Worm (Caenorhabditis elegans): ENCODE data around the gene snt-2.

Gene snt-2

DNA sequence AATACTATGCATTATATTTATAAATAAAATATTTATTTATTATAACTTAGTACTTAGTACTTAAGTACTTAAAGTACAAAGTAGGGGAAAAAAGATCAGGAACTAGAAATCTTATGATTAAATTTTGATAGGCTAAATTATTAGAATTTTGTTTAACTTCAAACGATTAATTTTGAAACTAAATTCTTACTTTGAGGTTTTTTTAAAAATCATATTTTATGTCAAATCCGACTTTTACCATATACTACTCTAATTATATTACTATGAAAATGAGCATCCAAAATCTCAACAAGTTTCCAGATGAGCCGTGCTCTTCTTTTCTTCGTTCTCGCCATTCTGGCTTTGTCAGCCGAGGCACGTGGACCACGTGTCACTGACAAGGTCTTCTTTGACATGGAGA lies 20.4 kb downstream of the snt-2 start, which contains the start of gene cyn-6:
Gene cyn-6 (plus strand): TSS at position 301 of the 400 bp plus-strand sequence.
- TF ChIP-seq unc-62 (GFP tag; optimal IDR thresholded peaks at IDR 0.05) (no peak), lsy-2 (tag; optimal IDR thresholded peaks at IDR 0.05) (no peak)

DNA sequence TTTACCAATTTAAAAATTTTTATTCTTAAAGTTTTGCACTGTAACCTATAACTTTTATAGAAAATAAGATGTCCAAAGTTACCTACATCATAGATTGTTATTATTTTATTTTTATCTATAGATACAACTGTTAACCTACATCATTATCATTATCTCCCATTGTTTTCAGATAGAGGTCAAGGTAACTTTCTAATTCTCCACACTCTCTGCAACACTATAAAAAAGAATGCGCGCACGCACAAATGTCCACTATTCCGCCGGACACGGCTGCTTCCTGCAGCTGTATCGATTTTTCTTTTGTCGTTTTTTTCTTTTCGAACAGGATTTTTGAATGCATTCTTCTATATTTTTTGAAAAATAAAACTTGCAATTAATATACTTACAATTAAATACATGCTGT lies 20.9 kb downstream of the snt-2 start:
- TF ChIP-seq hlh-1 (tag; optimal IDR thresholded peaks at IDR 0.05) (peak; percentile 26), sem-2 (GFP tag; optimal IDR thresholded peaks at IDR 0.05) (no peak)

DNA sequence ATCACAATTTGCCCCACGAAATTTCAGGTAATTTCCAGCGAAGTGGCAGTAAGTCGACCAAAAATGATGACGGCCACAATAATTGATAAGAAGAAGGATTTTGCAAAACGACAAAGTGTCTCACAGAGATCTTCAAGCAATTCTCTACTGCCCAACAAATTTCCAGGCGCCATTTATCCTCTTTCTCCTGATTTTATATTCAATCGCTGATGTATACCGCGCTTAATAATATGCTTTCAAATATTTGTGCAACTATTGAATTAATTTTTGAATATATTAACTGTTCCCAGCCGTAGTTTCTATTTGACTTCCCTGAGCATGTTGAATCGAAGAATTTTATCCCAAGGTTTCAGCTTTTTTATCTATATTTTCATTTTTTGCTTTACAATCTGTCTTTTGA lies 22.6 kb downstream of the snt-2 start, which contains the start of gene tpst-2:
Gene tpst-2 (plus strand): TSS at position 301 of the 400 bp plus-strand sequence.
- no peak for TF ChIP-seq flh-1 (GFP tag; optimal IDR thresholded peaks at IDR 0.05)
- no peak for TF ChIP-seq elt-1 (tag; optimal IDR thresholded peaks at IDR 0.05; ENCODE audit: borderline replicate concordance, insufficient read depth)
- no peak for TF ChIP-seq nhr-76 (tag; optimal IDR thresholded peaks at IDR 0.05)
- TF ChIP-seq elt-3 (tag; optimal IDR thresholded peaks at IDR 0.05) = no peak
- no peak for TF ChIP-seq mep-1 (tag; optimal IDR thresholded peaks at IDR 0.05)
- TF ChIP-seq nhr-12 (tag; optimal IDR thresholded peaks at IDR 0.05) = no peak
- no peak for TF ChIP-seq ces-1 (GFP tag; optimal IDR thresholded peaks at IDR 0.05)
- TF ChIP-seq nhr-2 (tag; optimal IDR thresholded peaks at IDR 0.05) = no peak
- TF ChIP-seq ceh-39 (tag; optimal IDR thresholded peaks at IDR 0.05) = no peak
- TF ChIP-seq lin-32 (GFP tag; optimal IDR thresholded peaks at IDR 0.05) = no peak
- TF ChIP-seq snpc-4 (tag; optimal IDR thresholded peaks at IDR 0.05) = no peak

DNA sequence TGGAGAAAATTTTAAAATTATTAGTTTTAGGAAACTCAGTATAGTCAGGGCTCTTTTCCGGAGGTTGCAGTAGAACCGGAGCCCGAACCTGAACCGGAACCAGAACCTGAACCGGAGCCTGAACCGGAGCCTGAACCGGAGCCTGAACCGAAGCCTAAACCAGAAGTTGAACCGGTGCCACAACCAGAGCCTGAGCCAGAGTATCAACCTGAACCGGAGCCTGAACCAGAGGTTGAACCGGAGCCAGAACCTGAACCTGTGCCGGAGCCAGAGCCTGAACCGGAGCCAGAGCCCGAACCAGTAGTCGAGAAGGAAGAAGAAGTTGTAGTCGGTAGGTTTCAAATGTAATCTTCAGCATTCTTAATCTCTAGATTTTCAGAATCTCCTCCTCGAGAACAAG lies 25.0 kb downstream of the snt-2 start:
- TF ChIP-seq blmp-1 (tag; optimal IDR thresholded peaks at IDR 0.05) (no peak), ham-2 (GFP tag; optimal IDR thresholded peaks at IDR 0.05) (no peak), ceh-39 (tag; optimal IDR thresholded peaks at IDR 0.05) (no peak), zip-8 (tag; optimal IDR thresholded peaks at IDR 0.05) (no peak), M03D4.4 (tag; optimal IDR thresholded peaks at IDR 0.05) (no peak), nhr-237 (tag; optimal IDR thresholded peaks at IDR 0.05) (no peak), nhr-12 (tag; optimal IDR thresholded peaks at IDR 0.05) (no peak), lin-32 (GFP tag; optimal IDR thresholded peaks at IDR 0.05) (no peak), elt-3 (tag; optimal IDR thresholded peaks at IDR 0.05) (no peak), unc-120 (tag; optimal IDR thresholded peaks at IDR 0.05; ENCODE audit: poor library complexity, severe bottlenecking) (no peak), nhr-76 (tag; optimal IDR thresholded peaks at IDR 0.05) (no peak), flh-1 (GFP tag; optimal IDR thresholded peaks at IDR 0.05) (no peak), bed-3 (GFP tag; optimal IDR thresholded peaks at IDR 0.05) (no peak)

DNA sequence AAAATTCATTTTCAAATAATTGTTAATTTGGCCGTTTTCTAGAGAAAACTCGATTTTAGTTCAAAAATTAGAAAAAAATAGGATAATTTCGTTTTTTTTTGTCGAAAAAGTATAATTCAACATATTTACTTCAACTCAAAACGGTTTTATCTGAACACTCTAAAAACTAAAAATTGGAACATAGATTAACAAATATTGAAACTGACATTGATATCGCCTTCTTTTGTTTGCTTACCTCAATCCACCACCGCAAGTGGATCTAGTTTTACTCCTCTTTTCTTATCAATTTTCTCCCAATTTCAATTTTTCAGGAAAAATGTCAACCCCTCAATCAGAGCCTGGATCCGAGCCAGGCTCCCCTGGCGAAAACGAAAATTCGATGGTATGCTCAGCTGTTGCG lies 28.6 kb downstream of the snt-2 start, which contains the start of gene ptl-1:
Gene ptl-1 (plus strand): TSS at position 301 of the 400 bp plus-strand sequence.
- TF ChIP-seq bed-3 (GFP tag; optimal IDR thresholded peaks at IDR 0.05) = no peak

DNA sequence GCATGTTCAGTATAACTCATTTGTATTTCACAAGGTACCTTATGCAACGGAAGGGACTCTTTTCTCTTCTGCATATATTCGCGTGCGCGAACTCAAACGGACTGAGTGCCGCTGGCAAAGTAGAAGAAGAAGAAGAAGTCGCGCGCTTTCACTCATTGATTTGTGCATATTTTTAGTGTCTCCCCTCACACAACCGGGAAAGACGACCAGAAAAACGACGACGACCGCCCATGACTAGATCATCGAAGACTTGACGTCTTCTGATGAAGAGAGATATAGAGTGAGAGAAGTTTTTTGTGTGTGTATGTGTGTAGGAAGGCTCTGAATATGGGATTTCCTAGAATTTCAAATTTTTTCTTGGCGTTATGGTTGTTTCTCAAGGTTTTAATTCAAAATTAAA lies 29.1 kb downstream of the snt-2 start:
- TF ChIP-seq lin-32 (GFP tag; optimal IDR thresholded peaks at IDR 0.05) = no peak
- peak; percentile 62 for TF ChIP-seq ces-1 (GFP tag; optimal IDR thresholded peaks at IDR 0.05)

DNA sequence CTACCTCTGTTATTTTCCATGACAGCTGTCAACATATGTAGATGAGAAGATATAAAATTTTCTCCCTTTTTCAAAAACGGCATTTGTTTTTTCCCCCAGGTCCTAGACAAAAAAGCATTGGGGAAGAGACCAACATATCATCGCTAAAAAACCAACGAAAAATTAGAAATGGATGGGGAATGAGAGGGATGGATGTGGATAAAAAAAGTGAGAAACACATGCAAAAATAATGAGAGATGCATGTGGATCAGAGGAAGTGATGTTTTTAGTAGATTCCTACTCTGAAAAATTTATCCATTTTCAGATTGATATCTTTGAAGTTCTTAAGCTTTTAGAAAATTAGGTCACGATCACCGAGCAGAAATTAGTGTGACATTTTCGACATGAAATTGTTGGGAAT lies 31.0 kb downstream of the snt-2 start:
- no peak for TF ChIP-seq sem-2 (GFP tag; optimal IDR thresholded peaks at IDR 0.05)
- no peak for TF ChIP-seq blmp-1 (tag; optimal IDR thresholded peaks at IDR 0.05)
- TF ChIP-seq mab-5 (tag; optimal IDR thresholded peaks at IDR 0.05) = no peak
- TF ChIP-seq elt-1 (tag; optimal IDR thresholded peaks at IDR 0.05; ENCODE audit: borderline replicate concordance, insufficient read depth) = no peak
- no peak for TF ChIP-seq ham-2 (GFP tag; optimal IDR thresholded peaks at IDR 0.05)

DNA sequence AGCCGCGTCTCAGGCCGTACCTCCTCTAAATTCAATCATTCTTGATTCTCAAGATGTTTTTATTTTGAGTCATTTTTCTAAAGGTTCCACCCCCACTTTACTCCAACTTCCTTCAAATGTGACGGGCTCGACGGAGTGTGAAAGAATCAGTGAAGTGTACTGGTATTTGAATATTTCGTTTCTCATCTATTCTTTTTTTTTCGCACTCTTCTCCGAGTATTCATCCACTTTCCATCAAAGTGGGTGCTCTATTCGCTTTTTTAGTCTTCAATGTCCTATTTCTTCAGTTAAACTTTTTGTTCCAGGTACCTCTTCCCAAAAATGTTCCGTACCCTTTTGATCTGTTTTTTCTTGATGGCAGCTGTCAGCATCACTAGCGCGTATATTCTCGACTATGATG lies 32.1 kb downstream of the snt-2 start, which contains the start of gene nlp-52:
Gene nlp-52 (plus strand): TSS at position 301 of the 400 bp plus-strand sequence.
- TF ChIP-seq flh-1 (GFP tag; optimal IDR thresholded peaks at IDR 0.05) (no peak), unc-39 (tag; optimal IDR thresholded peaks at IDR 0.05) (no peak), elt-1 (tag; optimal IDR thresholded peaks at IDR 0.05; ENCODE audit: borderline replicate concordance, insufficient read depth) (no peak), lin-32 (GFP tag; optimal IDR thresholded peaks at IDR 0.05) (no peak), ces-1 (GFP tag; optimal IDR thresholded peaks at IDR 0.05) (no peak), M03D4.4 (tag; optimal IDR thresholded peaks at IDR 0.05) (no peak), pha-4 (tag; optimal IDR thresholded peaks at IDR 0.05) (no peak), bed-3 (GFP tag; optimal IDR thresholded peaks at IDR 0.05) (no peak)
